Worm (Caenorhabditis elegans) whole organism, late embryonic: ENCODE data around the gene vps-36.

Source experiments
- C08G9.2 ChIP-seq: sonication (generic microtip); optimal IDR thresholded peaks from 2 replicates; lab custom pipeline; 2016; ENCODE audit warnings: mild to moderate bottlenecking, missing genetic modification characterization, moderate library complexity, missing compliant biosample characterization
- K02D7.2 ChIP-seq: sonication (generic microtip); optimal IDR thresholded peaks from 2 replicates; lab custom pipeline; 2017; ENCODE audit warnings: mild to moderate bottlenecking, missing genetic modification characterization, missing compliant biosample characterization
- Y22D7AL.16 ChIP-seq: sonication (generic microtip); optimal IDR thresholded peaks from 2 replicates; lab custom pipeline; 2016; ENCODE audit warnings: missing genetic modification characterization, missing compliant biosample characterization
- ceh-14 ChIP-seq: sonication (generic microtip); optimal IDR thresholded peaks from 2 replicates; lab custom pipeline; 2016; ENCODE audit warnings: missing genotype, missing genetic modification characterization, missing compliant biosample characterization
- ceh-2 ChIP-seq: sonication (generic microtip); optimal IDR thresholded peaks from 2 replicates; lab custom pipeline; 2016; ENCODE audit warnings: missing genotype, missing genetic modification characterization, missing compliant biosample characterization
- ceh-24 ChIP-seq: sonication (generic microtip); optimal IDR thresholded peaks from 2 replicates; lab custom pipeline; 2016; ENCODE audit warnings: mild to moderate bottlenecking, missing genetic modification characterization, missing compliant biosample characterization
- ceh-31 ChIP-seq: sonication (generic microtip); optimal IDR thresholded peaks from 2 replicates; lab custom pipeline; 2016; ENCODE audit warnings: missing genetic modification characterization, missing compliant biosample characterization
- ceh-34 ChIP-seq: sonication (generic microtip); optimal IDR thresholded peaks from 2 replicates; lab custom pipeline; 2016; ENCODE audit warnings: mild to moderate bottlenecking, missing genetic modification characterization, missing compliant biosample characterization
- ceh-45 ChIP-seq: fragments of 200-800 bp; sonication (Bioruptor generic); IDR thresholded peaks from 2 replicates; pipeline ENCODE4 v1.3.6; 2022; ENCODE audit warnings: missing genetic modification reagents, missing genetic modification characterization, missing compliant biosample characterization
- ceh-48 ChIP-seq: sonication (generic microtip); optimal IDR thresholded peaks from 2 replicates; lab custom pipeline; 2016; ENCODE audit warnings: missing genetic modification characterization, inconsistent platforms, missing compliant biosample characterization
- ceh-6 ChIP-seq: fragments of 200-800 bp; sonication (Bioruptor generic); optimal IDR thresholded peaks from 2 replicates; lab custom pipeline; 2018; ENCODE audit warnings: mild to moderate bottlenecking, missing genetic modification characterization, missing compliant biosample characterization
- ceh-9 ChIP-seq: sonication (generic microtip); optimal IDR thresholded peaks from 2 replicates; lab custom pipeline; 2016; ENCODE audit warnings: mild to moderate bottlenecking, missing genetic modification characterization, inconsistent platforms, missing compliant biosample characterization
- che-1 ChIP-seq: sonication (generic microtip); optimal IDR thresholded peaks from 2 replicates; lab custom pipeline; 2016; ENCODE audit warnings: mild to moderate bottlenecking, missing genetic modification characterization, missing compliant biosample characterization
- elt-2 ChIP-seq: sonication (generic microtip); optimal IDR thresholded peaks from 2 replicates; lab custom pipeline; 2016; ENCODE audit warnings: missing genetic modification reagents, missing genetic modification characterization, missing compliant biosample characterization
- elt-4 ChIP-seq: sonication (generic microtip); optimal IDR thresholded peaks from 2 replicates; lab custom pipeline; 2016; ENCODE audit warnings: missing genetic modification characterization, missing compliant biosample characterization
- eyg-1 ChIP-seq: sonication (generic microtip); optimal IDR thresholded peaks from 2 replicates; lab custom pipeline; 2016; ENCODE audit warnings: missing genotype, missing genetic modification characterization, missing compliant biosample characterization
- gmeb-2 ChIP-seq: sonication (generic microtip); optimal IDR thresholded peaks from 2 replicates; lab custom pipeline; 2016; ENCODE audit warnings: missing genetic modification characterization, inconsistent platforms, missing compliant biosample characterization
- hlh-13 ChIP-seq: fragments of 200-800 bp; sonication (Bioruptor generic); optimal IDR thresholded peaks from 2 replicates; lab custom pipeline; 2018; ENCODE audit warnings: mild to moderate bottlenecking, missing genetic modification characterization, missing compliant biosample characterization
- hlh-15 ChIP-seq: sonication (generic microtip); optimal IDR thresholded peaks from 2 replicates; lab custom pipeline; 2016; ENCODE audit warnings: missing genetic modification characterization, missing compliant biosample characterization
- hlh-6 ChIP-seq: sonication (generic microtip); optimal IDR thresholded peaks from 2 replicates; lab custom pipeline; 2016; ENCODE audit warnings: missing genotype, missing genetic modification characterization, missing compliant biosample characterization
- hlh-8 ChIP-seq: sonication (generic microtip); optimal IDR thresholded peaks from 2 replicates; lab custom pipeline; 2016; ENCODE audit warnings: missing genotype, missing genetic modification characterization, missing compliant biosample characterization
- lim-6 ChIP-seq: sonication (generic microtip); optimal IDR thresholded peaks from 2 replicates; lab custom pipeline; 2016; ENCODE audit warnings: missing genetic modification characterization, missing compliant biosample characterization
- lin-11 ChIP-seq: fragments of 200-800 bp; sonication (Bioruptor generic); optimal IDR thresholded peaks from 2 replicates; lab custom pipeline; 2018; ENCODE audit warnings: mild to moderate bottlenecking, missing genetic modification characterization, missing compliant biosample characterization
- madf-2 ChIP-seq: sonication (generic microtip); optimal IDR thresholded peaks from 2 replicates; lab custom pipeline; 2017; ENCODE audit warnings: missing genetic modification characterization, missing compliant biosample characterization
- nfya-1 ChIP-seq: sonication (generic microtip); optimal IDR thresholded peaks from 2 replicates; lab custom pipeline; 2017; ENCODE audit warnings: missing genetic modification characterization, mild to moderate bottlenecking, missing compliant biosample characterization, antibody characterized with exemption, moderate library complexity
- nhr-11 ChIP-seq: fragments of 150-350 bp; optimal IDR thresholded peaks from 2 replicates; lab custom pipeline; 2014; ENCODE audit warnings: missing biosample characterization, missing genetic modification characterization
- nhr-232 ChIP-seq: sonication (generic microtip); optimal IDR thresholded peaks from 2 replicates; lab custom pipeline; 2016; ENCODE audit warnings: missing genetic modification characterization, missing compliant biosample characterization
- npax-4 ChIP-seq: sonication (generic microtip); optimal IDR thresholded peaks from 2 replicates; lab custom pipeline; 2016; ENCODE audit warnings: missing genetic modification characterization, missing compliant biosample characterization
- pax-1 ChIP-seq: fragments of 150-350 bp; optimal IDR thresholded peaks from 2 replicates; lab custom pipeline; 2014; ENCODE audit warnings: missing biosample characterization, missing genetic modification characterization
- pha-2 ChIP-seq: sonication (generic microtip); optimal IDR thresholded peaks from 2 replicates; lab custom pipeline; 2017; ENCODE audit warnings: mild to moderate bottlenecking, missing genetic modification characterization, missing compliant biosample characterization
- ref-2 ChIP-seq: sonication (generic microtip); optimal IDR thresholded peaks from 2 replicates; lab custom pipeline; 2016; ENCODE audit warnings: missing genetic modification characterization, missing compliant biosample characterization
- sox-2 ChIP-seq: fragments of 200-800 bp; sonication (Bioruptor generic); IDR thresholded peaks from 2 replicates; pipeline ENCODE4 v1.3.6; 2022; ENCODE audit warnings: missing genetic modification reagents, missing genetic modification characterization, missing compliant biosample characterization
- syd-9 ChIP-seq: sonication (generic microtip); optimal IDR thresholded peaks from 2 replicates; lab custom pipeline; 2016; ENCODE audit warnings: mild to moderate bottlenecking, missing genetic modification characterization, moderate library complexity, missing compliant biosample characterization
- tbx-7 ChIP-seq: sonication (generic microtip); optimal IDR thresholded peaks from 2 replicates; lab custom pipeline; 2016; ENCODE audit warnings: missing genotype, missing genetic modification characterization, missing compliant biosample characterization
- ttx-3 ChIP-seq: sonication (generic microtip); optimal IDR thresholded peaks from 2 replicates; lab custom pipeline; 2016; ENCODE audit warnings: missing genetic modification reagents, missing genetic modification characterization, missing compliant biosample characterization
- unc-3 ChIP-seq, 2 experiments: fragments of 200-800 bp in 1 of 2; sonication (Bioruptor generic) in 1 of 2; sonication (generic microtip) in 1 of 2; conservative IDR thresholded peaks in 1 of 2; optimal IDR thresholded peaks in 1 of 2; 2 replicates each; pipeline versions ENCODE4 v1.3.6 to Lab custom; 2016 to 2022; ENCODE audit warnings: missing compliant biosample characterization in 2 of 2, missing genetic modification characterization in 2 of 2, missing genetic modification reagents in 1 of 2
- unc-42 ChIP-seq: sonication (generic microtip); optimal IDR thresholded peaks from 2 replicates; lab custom pipeline; 2016; ENCODE audit warnings: missing genotype, missing genetic modification characterization, missing compliant biosample characterization
- unc-55 ChIP-seq: sonication (generic microtip); optimal IDR thresholded peaks from 2 replicates; lab custom pipeline; 2017; ENCODE audit warnings: missing biosample characterization, missing genetic modification reagents, missing genetic modification characterization
- unc-86 ChIP-seq: sonication (generic microtip); optimal IDR thresholded peaks from 2 replicates; lab custom pipeline; 2016; ENCODE audit warnings: missing genetic modification characterization, missing compliant biosample characterization
- zip-5 ChIP-seq: sonication (generic microtip); optimal IDR thresholded peaks from 2 replicates; lab custom pipeline; 2016; ENCODE audit warnings: missing genetic modification characterization, missing compliant biosample characterization

vps-36 gene

ce11 chrV:10939990-10940570, 20.4 kb downstream of the vps-36 start:
- no peak for TF ChIP-seq madf-2
- no peak for TF ChIP-seq unc-86 (tag; lab: Kevin White, UChicago)
- TF ChIP-seq npax-4: no peak
- TF ChIP-seq eyg-1: no peak
- no peak for TF ChIP-seq unc-3 (GFP tag; conservative IDR thresholded peaks at IDR 0.05; lab: Robert Waterston, UW)
- no peak for TF ChIP-seq unc-3 (tag; optimal IDR thresholded peaks at IDR 0.05; lab: Kevin White, UChicago)

- TF ChIP-seq ref-2: no peak
- TF ChIP-seq K02D7.2 (tag; lab: Kevin White, UChicago): no peak
- TF ChIP-seq lim-6 (tag; lab: Kevin White, UChicago): no peak
- TF ChIP-seq lin-11: no peak
- no peak for TF ChIP-seq pha-2
- no peak for TF ChIP-seq ceh-48 (tag; lab: Kevin White, UChicago)
- no peak for TF ChIP-seq unc-42 (tag; lab: Kevin White, UChicago)
These were observed 21.7 kb downstream of the vps-36 start, which contains the start of gene F17C11.11 for ce11 chrV:10938739-10939138. Gene F17C11.11, minus strand, starts transcription at chrV:10938817.

ce11 chrV:10937294-10937693, 23.2 kb downstream of the vps-36 start:
- TF ChIP-seq hlh-6 (tag; lab: Kevin White, UChicago) (no peak), syd-9 (no peak), che-1 (tag; lab: Kevin White, UChicago) (no peak), pax-1 (no peak), hlh-13 (no peak), ceh-24 (tag; lab: Kevin White, UChicago) (no peak), hlh-8 (tag; lab: Kevin White, UChicago) (no peak), nhr-232 (tag; lab: Kevin White, UChicago) (no peak), zip-5 (no peak), elt-4 (tag; lab: Kevin White, UChicago) (no peak), ttx-3 (no peak), madf-2 (no peak)

ce11 chrV:10936681-10937080, 23.8 kb downstream of the vps-36 start, which contains the start of gene F17C11.12:
Gene F17C11.12, minus strand, starts transcription at chrV:10936920.
- TF ChIP-seq elt-2 (tag; lab: Kevin White, UChicago): peak; percentile 44
- TF ChIP-seq ceh-9: no peak
- TF ChIP-seq, all 69 proteins: peak for 1

- TF ChIP-seq elt-2 (tag; lab: Kevin White, UChicago): peak; percentile 63
- TF ChIP-seq tbx-7 (tag; lab: Kevin White, UChicago): no peak
These were observed 28.1 kb downstream of the vps-36 start, which contains the start of gene F58B4.5 for ce11 chrV:10932411-10932810. Gene F58B4.5, plus strand, starts transcription at chrV:10932693.

ce11 chrV:10931189-10931588, 29.3 kb downstream of the vps-36 start, which contains the start of gene scvp-1:
Gene scvp-1, minus strand, starts transcription at chrV:10931289.
- no peak for TF ChIP-seq elt-4 (tag; lab: Kevin White, UChicago)
- no peak for TF ChIP-seq ceh-34
- no peak for TF ChIP-seq pha-2
- no peak for TF ChIP-seq pax-1

- TF ChIP-seq ceh-34: no peak
- TF ChIP-seq nhr-11 (tag; lab: Kevin White, UChicago): no peak
- TF ChIP-seq madf-2: no peak
- no peak for TF ChIP-seq ceh-6 (GFP tag; lab: Kevin White, UChicago)
- TF ChIP-seq unc-55 (GFP tag; lab: Kevin White, UChicago): no peak
- no peak for TF ChIP-seq gmeb-2 (tag; lab: Kevin White, UChicago)
- no peak for TF ChIP-seq nfya-1
- no peak for TF ChIP-seq lin-11
- no peak for TF ChIP-seq ceh-2 (tag; lab: Kevin White, UChicago)
- no peak for TF ChIP-seq hlh-15
- TF ChIP-seq elt-2 (tag; lab: Kevin White, UChicago): no peak
- no peak for TF ChIP-seq ttx-3
- TF ChIP-seq C08G9.2 (tag; lab: Kevin White, UChicago): no peak
- no peak for TF ChIP-seq ceh-14
- no peak for TF ChIP-seq sox-2 (GFP tag; lab: Robert Waterston, UW)
- TF ChIP-seq ceh-31 (tag; lab: Kevin White, UChicago): no peak
- no peak for TF ChIP-seq Y22D7AL.16 (tag; lab: Kevin White, UChicago)
- no peak for TF ChIP-seq ceh-45 (GFP tag; lab: Robert Waterston, UW)
- TF ChIP-seq, all 69 proteins: peak for 0
These were observed 31.0 kb downstream of the vps-36 start, which contains the start of gene F58B4.3 for ce11 chrV:10929511-10929910. Gene F58B4.3, plus strand, starts transcription at chrV:10929811.
